Worm (Caenorhabditis elegans) whole organism, young adult: Measurements from ENCODE around the gene C50F7.6.

ENCODE experiments used
- F10E7.11 ChIP-seq: sonication (generic microtip); optimal IDR thresholded peaks from 2 replicates; lab custom pipeline; 2017; ENCODE audit warnings: mild to moderate bottlenecking, missing genetic modification characterization, moderate library complexity, missing compliant biosample characterization
- F37B4.10 ChIP-seq: fragments of 200-800 bp; sonication (Bioruptor generic); IDR thresholded peaks from 2 replicates; pipeline ENCODE4 v1.3.6; 2022; ENCODE audit warnings: missing genetic modification characterization, missing compliant biosample characterization
- ZK185.1 ChIP-seq: sonication (generic microtip); optimal IDR thresholded peaks from 2 replicates; lab custom pipeline; 2016; ENCODE audit warnings: mild to moderate bottlenecking, missing genetic modification characterization, missing compliant biosample characterization; ENCODE audit not compliant: poor library complexity, severe bottlenecking
- ama-1 ChIP-seq, 3 experiments: fragments of 150-350 bp in 1 of 3; sonication (generic microtip) in 2 of 3; optimal IDR thresholded peaks; 2 replicates each; lab custom pipeline; 2014 to 2018; ENCODE audit warnings: missing biosample characterization in 2 of 3, missing genetic modification characterization in 2 of 3, missing genetic modification reagents in 2 of 3
- lin-54 ChIP-seq: fragments of 200-800 bp; sonication (Bioruptor generic); optimal IDR thresholded peaks from 2 replicates; lab custom pipeline; 2018; ENCODE audit warnings: mild to moderate bottlenecking, missing genetic modification characterization, missing compliant biosample characterization
- nfyb-1 ChIP-seq: fragments of 200-800 bp; sonication (Bioruptor generic); IDR thresholded peaks from 2 replicates; pipeline ENCODE4 v1.3.6; 2022; ENCODE audit warnings: missing genetic modification reagents, missing genetic modification characterization, missing compliant biosample characterization
- nhr-120 ChIP-seq: fragments of 200-800 bp; sonication (Bioruptor generic); IDR thresholded peaks from 2 replicates; pipeline ENCODE4 v1.3.6; 2022; ENCODE audit warnings: missing genetic modification characterization, missing compliant biosample characterization
- nhr-27 ChIP-seq: fragments of 200-800 bp; sonication (Bioruptor generic); optimal IDR thresholded peaks from 2 replicates; lab custom pipeline; 2018; ENCODE audit warnings: mild to moderate bottlenecking, missing genetic modification characterization, moderate library complexity, missing compliant biosample characterization
- nhr-90 ChIP-seq: sonication (generic microtip); optimal IDR thresholded peaks from 2 replicates; lab custom pipeline; 2016; ENCODE audit warnings: missing genotype, mild to moderate bottlenecking, missing genetic modification characterization, missing compliant biosample characterization
- pha-4 ChIP-seq: fragments of 150-350 bp; sonication (generic microtip); optimal IDR thresholded peaks from 2 replicates; lab custom pipeline; 2014; ENCODE audit warnings: missing biosample characterization, missing genetic modification reagents, missing genetic modification characterization
- repo-1 ChIP-seq: sonication (generic microtip); optimal IDR thresholded peaks from 2 replicates; lab custom pipeline; 2017; ENCODE audit warnings: mild to moderate bottlenecking, missing genetic modification characterization, missing compliant biosample characterization
- sea-2 ChIP-seq: fragments of 200-800 bp; sonication (Bioruptor generic); IDR thresholded peaks from 2 replicates; pipeline ENCODE4 v1.3.6; 2022; ENCODE audit warnings: missing genetic modification characterization, missing compliant biosample characterization
- unc-62 ChIP-seq: fragments of 150-350 bp; optimal IDR thresholded peaks from 2 replicates; lab custom pipeline; 2014; ENCODE audit warnings: missing biosample characterization, missing genetic modification reagents, missing genetic modification characterization
- xnd-1 ChIP-seq: sonication (generic microtip); optimal IDR thresholded peaks from 2 replicates; lab custom pipeline; 2016; ENCODE audit warnings: missing genotype, missing genetic modification reagents, missing genetic modification characterization, missing compliant biosample characterization

DNA sequence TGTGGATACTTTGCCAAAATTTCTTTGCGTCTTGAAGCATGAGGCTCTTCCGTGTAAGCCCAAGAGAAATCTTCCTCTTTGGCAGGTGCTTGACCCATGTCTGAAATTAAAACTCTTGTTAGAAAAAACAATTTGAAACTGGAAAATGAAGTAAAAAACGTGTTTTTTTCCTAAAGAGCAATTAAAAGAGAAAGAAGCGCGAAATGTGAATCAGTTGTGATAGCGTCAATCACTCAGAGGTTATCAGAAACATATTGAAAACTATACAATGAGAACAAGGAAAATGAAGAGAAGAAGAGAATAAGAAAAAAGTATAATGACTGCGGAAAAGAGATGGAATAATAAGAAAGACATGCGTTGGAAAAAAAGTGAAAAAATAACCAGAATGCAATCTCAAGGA, 16.2 kb downstream of the C50F7.6 start, which contains the start of gene F33D4.4:
- no peak for TF ChIP-seq sea-2 (GFP tag; lab: Robert Waterston, UW)
- TF ChIP-seq nfyb-1 (GFP tag; lab: Robert Waterston, UW): no peak
- TF ChIP-seq unc-62: no peak
- TF ChIP-seq F37B4.10 (GFP tag; lab: Robert Waterston, UW): no peak
- TF ChIP-seq nhr-120 (GFP tag; lab: Robert Waterston, UW): no peak
- TF ChIP-seq lin-54 (GFP tag; lab: Kevin White, UChicago): no peak
- no peak for TF ChIP-seq nhr-27 (tag; lab: Kevin White, UChicago)
- TF ChIP-seq F10E7.11 (tag; lab: Kevin White, UChicago): no peak
- TF ChIP-seq repo-1 (tag; lab: Kevin White, UChicago): no peak
- no peak for TF ChIP-seq ama-1 (optimal IDR thresholded peaks at IDR 0.05; lab: Kevin White, UChicago)
- no peak for TF ChIP-seq ama-1 (GFP tag; optimal IDR thresholded peaks at IDR 0.05; lab: Kevin White, UChicago)
- no peak for TF ChIP-seq nhr-90 (tag; lab: Kevin White, UChicago)
- TF ChIP-seq pha-4 (tag; lab: Kevin White, UChicago): no peak
- TF ChIP-seq ZK185.1 (tag; lab: Kevin White, UChicago): no peak
- TF ChIP-seq xnd-1 (tag; lab: Kevin White, UChicago): no peak
